Worm (Caenorhabditis elegans) whole organism, L4/young adult: ENCODE measurements around the gene asp-4.

Experiments used
- dao-5 ChIP-seq: sonication (generic microtip); optimal IDR thresholded peaks from 2 replicates; lab custom pipeline; 2016; ENCODE audit warnings: missing genotype, missing genetic modification characterization, moderate library complexity, missing compliant biosample characterization
- him-1 ChIP-seq: sonication (generic microtip); optimal IDR thresholded peaks from 2 replicates; lab custom pipeline; 2016; ENCODE audit warnings: missing genotype, missing genetic modification reagents, missing genetic modification characterization, missing compliant biosample characterization

DNA sequence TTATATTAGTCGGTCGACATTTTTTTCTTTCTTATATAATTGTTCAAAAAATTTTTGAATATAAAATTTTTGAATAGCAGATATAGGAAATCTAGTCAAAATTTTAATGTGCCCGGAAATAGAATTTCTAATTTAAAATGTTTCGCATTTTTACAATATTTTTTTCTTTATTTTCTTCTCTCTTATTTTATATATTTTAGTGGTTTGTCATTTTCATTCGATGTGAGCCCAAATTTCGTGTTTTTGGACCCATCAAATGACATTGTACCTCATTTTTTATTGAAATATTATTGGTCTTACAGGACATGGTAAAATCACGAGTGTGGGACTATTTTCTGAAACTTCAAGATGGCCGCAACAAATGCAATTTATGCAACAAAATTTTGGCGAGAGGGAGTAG, 40.9 kb upstream of the asp-4 start, which contains the start of gene K09A11.1:
- no peak for TF ChIP-seq dao-5 (tag; lab: Kevin White, UChicago)
- no peak for TF ChIP-seq him-1 (tag; lab: Kevin White, UChicago)
